Worm (Caenorhabditis elegans): ENCODE results near the gene F41B4.3.

DNA sequence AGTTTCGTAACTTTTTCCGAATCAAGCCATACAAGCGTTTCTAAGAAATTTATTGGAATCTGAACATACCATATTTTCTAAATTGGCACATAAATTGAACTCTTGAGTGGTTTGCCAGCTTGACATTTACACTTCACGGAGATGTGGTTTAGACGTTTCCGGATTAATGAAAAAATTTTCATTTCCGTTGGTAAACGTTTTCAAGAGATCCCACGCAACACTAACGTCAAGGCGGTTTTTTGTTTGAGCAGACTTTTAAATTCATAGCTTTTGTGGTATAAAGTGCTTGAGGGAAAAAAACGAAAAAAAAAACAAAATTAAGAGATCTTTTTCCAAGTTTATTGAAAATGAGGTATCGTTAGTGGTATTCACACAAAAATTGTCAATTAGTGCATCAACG, 749 bp downstream of the F41B4.3 start, which contains the start of gene F41B4.2:
- TF ChIP-seq R02D3.7 (tag; optimal IDR thresholded peaks at IDR 0.05): no peak
- TF ChIP-seq egl-27 (tag; optimal IDR thresholded peaks at IDR 0.05): no peak
- no peak for TF ChIP-seq ceh-82 (tag; optimal IDR thresholded peaks at IDR 0.05)
- no peak for TF ChIP-seq tbx-2 (tag; optimal IDR thresholded peaks at IDR 0.05)
- no peak for TF ChIP-seq nfya-1 (tag; optimal IDR thresholded peaks at IDR 0.05; ENCODE audit: insufficient read depth)
- TF ChIP-seq ztf-11 (tag; optimal IDR thresholded peaks at IDR 0.05): no peak
- TF ChIP-seq nhr-23 (tag; optimal IDR thresholded peaks at IDR 0.05): no peak
- TF ChIP-seq fos-1 (tag; optimal IDR thresholded peaks at IDR 0.05): no peak
- no peak for TF ChIP-seq ceh-9 (tag; optimal IDR thresholded peaks at IDR 0.05)

Data from whole organism, L3 larva.